In the genomic region with DNA sequence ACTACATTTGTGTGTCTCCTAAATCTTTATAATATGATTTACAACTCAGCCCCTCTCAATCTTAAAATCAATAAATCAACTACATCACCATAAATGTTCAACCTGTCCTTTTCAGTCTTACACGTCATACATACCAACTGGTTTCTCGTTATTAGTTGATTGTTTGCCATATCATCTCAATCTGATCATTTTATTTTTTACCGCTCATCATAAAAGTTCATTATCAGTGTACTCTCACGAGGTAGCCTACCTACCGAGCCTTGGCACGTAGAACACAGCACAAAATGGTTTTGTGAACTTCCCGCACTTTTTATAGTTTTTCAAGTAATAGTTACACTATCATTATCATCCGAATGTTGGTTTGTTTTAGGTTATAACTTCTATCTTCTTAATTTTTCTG, we compare ENCODE assay signal across 3 worm cellular contexts.
TF ChIP-seq lines count a peak whose summit lies in the region.

No protein-coding gene starts in this region.

TF ChIP-seq in whole organism, L1 larva, 84 proteins besides CTCF, POLR2A, EP300 and RAD21 (continued from another document and continues in another):
- TF ChIP-seq egl-27 (tag; optimal IDR thresholded peaks at IDR 0.05; lab: Kevin White, UChicago) (no peak), sox-4 (tag; optimal IDR thresholded peaks at IDR 0.05; lab: Kevin White, UChicago) (no peak), pax-3 (tag; optimal IDR thresholded peaks at IDR 0.05; lab: Kevin White, UChicago) (no peak), ets-5 (GFP tag; IDR thresholded peaks at IDR 0.05; lab: Robert Waterston, UW) (no peak), hpl-2 (GFP tag; optimal IDR thresholded peaks at IDR 0.05; lab: Kevin White, UChicago) (no peak), irx-1 (tag; optimal IDR thresholded peaks at IDR 0.05; lab: Kevin White, UChicago) (no peak), ama-1 (optimal IDR thresholded peaks at IDR 0.05; lab: Kevin White, UChicago) (no peak), Y116A8C.19 (tag; optimal IDR thresholded peaks at IDR 0.05; lab: Kevin White, UChicago; ENCODE audit: borderline replicate concordance) (no peak), nhr-12 (tag; optimal IDR thresholded peaks at IDR 0.05; lab: Kevin White, UChicago) (no peak), tbx-2 (tag; optimal IDR thresholded peaks at IDR 0.05; lab: Kevin White, UChicago) (no peak), C04F5.9 (tag; optimal IDR thresholded peaks at IDR 0.05; lab: Kevin White, UChicago) (no peak), hlh-4 (tag; optimal IDR thresholded peaks at IDR 0.05; lab: Kevin White, UChicago) (no peak), ceh-82 (tag; optimal IDR thresholded peaks at IDR 0.05; lab: Kevin White, UChicago) (no peak), unc-130 (tag; optimal IDR thresholded peaks at IDR 0.05; lab: Kevin White, UChicago) (no peak), skn-1 (tag; optimal IDR thresholded peaks at IDR 0.05; lab: Kevin White, UChicago) (no peak), fkh-10 (GFP tag; optimal IDR thresholded peaks at IDR 0.05; lab: Kevin White, UChicago) (no peak), nhr-28 (tag; optimal IDR thresholded peaks at IDR 0.05; lab: Kevin White, UChicago) (no peak), nhr-90 (tag; optimal IDR thresholded peaks at IDR 0.05; lab: Kevin White, UChicago; ENCODE audit: poor library complexity) (no peak), efl-1 (optimal IDR thresholded peaks at IDR 0.05; lab: Kevin White, UChicago) (no peak), efl-1 (GFP tag; optimal IDR thresholded peaks at IDR 0.05 in 1 of 2; lab: Kevin White, UChicago) (peak in 1 of 2 experiments; percentile 89), alr-1 (tag; optimal IDR thresholded peaks at IDR 0.05; lab: Kevin White, UChicago; ENCODE audit: borderline replicate concordance) (no peak), vab-15 (tag; optimal IDR thresholded peaks at IDR 0.05; lab: Kevin White, UChicago) (no peak), sptf-1 (tag; optimal IDR thresholded peaks at IDR 0.05; lab: Kevin White, UChicago) (no peak), zag-1 (tag; optimal IDR thresholded peaks at IDR 0.05; lab: Kevin White, UChicago) (no peak), zip-4 (GFP tag; optimal IDR thresholded peaks at IDR 0.05; lab: Kevin White, UChicago) (no peak), nhr-47 (tag; optimal IDR thresholded peaks at IDR 0.05; lab: Kevin White, UChicago) (no peak), lin-35 (GFP tag; optimal IDR thresholded peaks at IDR 0.05; lab: Kevin White, UChicago) (peak in 1 of 2 experiments; percentile 29), efl-3 (GFP tag; optimal IDR thresholded peaks at IDR 0.05; lab: Kevin White, UChicago) (no peak), dsc-1 (tag; optimal IDR thresholded peaks at IDR 0.05; lab: Kevin White, UChicago) (no peak), unc-62 (GFP tag; optimal IDR thresholded peaks at IDR 0.05; lab: Kevin White, UChicago) (no peak), swsn-7 (tag; optimal IDR thresholded peaks at IDR 0.05; lab: Kevin White, UChicago) (no peak), lsy-2 (tag; optimal IDR thresholded peaks at IDR 0.05; lab: Kevin White, UChicago) (no peak), nhr-11 (tag; optimal IDR thresholded peaks at IDR 0.05; lab: Kevin White, UChicago) (no peak), unc-86 (tag; optimal IDR thresholded peaks at IDR 0.05; lab: Kevin White, UChicago) (no peak), snpc-4 (tag; optimal IDR thresholded peaks at IDR 0.05; lab: Kevin White, UChicago) (no peak), elt-3 (tag; optimal IDR thresholded peaks at IDR 0.05; lab: Kevin White, UChicago) (peak in 1 of 6 experiments; percentile 15), C34B4.2 (tag; optimal IDR thresholded peaks at IDR 0.05; lab: Kevin White, UChicago) (no peak), nhr-77 (tag; optimal IDR thresholded peaks at IDR 0.05; lab: Kevin White, UChicago) (no peak), hlh-17 (GFP tag; optimal IDR thresholded peaks at IDR 0.05; lab: Kevin White, UChicago; ENCODE audit: borderline replicate concordance) (no peak), sup-37 (GFP tag; optimal IDR thresholded peaks at IDR 0.05; lab: Kevin White, UChicago) (no peak), jun-1 (tag; optimal IDR thresholded peaks at IDR 0.05; lab: Kevin White, UChicago) (peak; percentile 1), tlp-1 (tag; optimal IDR thresholded peaks at IDR 0.05; lab: Kevin White, UChicago) (no peak), pag-3 (tag; optimal IDR thresholded peaks at IDR 0.05; lab: Kevin White, UChicago; ENCODE audit: borderline replicate concordance, insufficient read depth) (no peak)

TF ChIP-seq in whole organism, L4 larva, 104 proteins besides CTCF, POLR2A, EP300 and RAD21 (continued from another document and continues in another):
- TF ChIP-seq pha-4 (GFP tag; IDR thresholded peaks at IDR 0.05; lab: Robert Waterston, UW): no peak
- no peak for TF ChIP-seq pha-4 (tag; optimal IDR thresholded peaks at IDR 0.05; lab: Kevin White, UChicago)
- TF ChIP-seq lin-13 (GFP tag; optimal IDR thresholded peaks at IDR 0.05; lab: Kevin White, UChicago): no peak
- TF ChIP-seq daf-16 (GFP tag; optimal IDR thresholded peaks at IDR 0.05; lab: Kevin White, UChicago): no peak
- TF ChIP-seq daf-16 (tag; optimal IDR thresholded peaks at IDR 0.05; lab: Kevin White, UChicago): peak; percentile 79
- TF ChIP-seq snpc-1.2 (GFP tag; IDR thresholded peaks at IDR 0.05; lab: Robert Waterston, UW): no peak
- no peak for TF ChIP-seq F37D6.2 (tag; optimal IDR thresholded peaks at IDR 0.05; lab: Kevin White, UChicago)
- TF ChIP-seq F26F4.8 (GFP tag; conservative IDR thresholded peaks at IDR 0.05; lab: Robert Waterston, UW): no peak
- TF ChIP-seq nhr-10 (tag; optimal IDR thresholded peaks at IDR 0.05; lab: Kevin White, UChicago): peak; percentile 57
- no peak for TF ChIP-seq daf-8 (GFP tag; IDR thresholded peaks at IDR 0.05; lab: Robert Waterston, UW)
- no peak for TF ChIP-seq ztf-11 (tag; optimal IDR thresholded peaks at IDR 0.05; lab: Kevin White, UChicago)
- TF ChIP-seq nhr-76 (tag; optimal IDR thresholded peaks at IDR 0.05; lab: Kevin White, UChicago): no peak
- TF ChIP-seq lir-3 (tag; optimal IDR thresholded peaks at IDR 0.05; lab: Kevin White, UChicago): no peak
- no peak for TF ChIP-seq aly-2 (tag; optimal IDR thresholded peaks at IDR 0.05; lab: Kevin White, UChicago)
- no peak for TF ChIP-seq sdz-12 (GFP tag; optimal IDR thresholded peaks at IDR 0.05; lab: Kevin White, UChicago)
- TF ChIP-seq madf-9 (GFP tag; conservative IDR thresholded peaks at IDR 0.05; lab: Robert Waterston, UW): no peak
- TF ChIP-seq mdt-29 (GFP tag; IDR thresholded peaks at IDR 0.05; lab: Robert Waterston, UW): no peak
- TF ChIP-seq egl-43 (GFP tag; IDR thresholded peaks at IDR 0.05; lab: Robert Waterston, UW): no peak
- TF ChIP-seq lim-7 (GFP tag; IDR thresholded peaks at IDR 0.05; lab: Robert Waterston, UW): no peak
- TF ChIP-seq ceh-44 (GFP tag; IDR thresholded peaks at IDR 0.05; lab: Robert Waterston, UW): no peak
- peak in 1 of 2 experiments; percentile 59 for TF ChIP-seq unc-62 (GFP tag; optimal IDR thresholded peaks at IDR 0.05 in 1 of 2; lab: Kevin White, UChicago)
- TF ChIP-seq unc-62 (tag; optimal IDR thresholded peaks at IDR 0.05; lab: Kevin White, UChicago): no peak
- TF ChIP-seq nhr-102 (tag; optimal IDR thresholded peaks at IDR 0.05; lab: Kevin White, UChicago): peak; percentile 41
- no peak for TF ChIP-seq zip-2 (tag; optimal IDR thresholded peaks at IDR 0.05; lab: Kevin White, UChicago)
- TF ChIP-seq F49E8.2 (tag; optimal IDR thresholded peaks at IDR 0.05; lab: Kevin White, UChicago; ENCODE audit: borderline replicate concordance): no peak
- no peak for TF ChIP-seq dmd-8 (GFP tag; IDR thresholded peaks at IDR 0.05; lab: Robert Waterston, UW)
- TF ChIP-seq Y5F2A.4 (GFP tag; optimal IDR thresholded peaks at IDR 0.05; lab: Kevin White, UChicago): no peak
- no peak for TF ChIP-seq nhr-42 (GFP tag; IDR thresholded peaks at IDR 0.05; lab: Robert Waterston, UW)
- peak; percentile 69 for TF ChIP-seq pqm-1 (tag; optimal IDR thresholded peaks at IDR 0.05; lab: Kevin White, UChicago)
- TF ChIP-seq ceh-20 (GFP tag; IDR thresholded peaks at IDR 0.05; lab: Robert Waterston, UW): peak; percentile 84
- no peak for TF ChIP-seq mxl-2 (GFP tag; conservative IDR thresholded peaks at IDR 0.05; lab: Robert Waterston, UW)
- TF ChIP-seq dpl-1 (GFP tag; optimal IDR thresholded peaks at IDR 0.05; lab: Kevin White, UChicago): no peak
- no peak for TF ChIP-seq zfp-2 (tag; optimal IDR thresholded peaks at IDR 0.05; lab: Kevin White, UChicago)
- no peak for TF ChIP-seq rbr-2 (tag; optimal IDR thresholded peaks at IDR 0.05; lab: Kevin White, UChicago)
- peak; percentile 58 for TF ChIP-seq mep-1 (tag; optimal IDR thresholded peaks at IDR 0.05; lab: Kevin White, UChicago)
- no peak for TF ChIP-seq ces-1 (GFP tag; optimal IDR thresholded peaks at IDR 0.05; lab: Kevin White, UChicago)
- TF ChIP-seq hlh-30 (tag; optimal IDR thresholded peaks at IDR 0.05; lab: Kevin White, UChicago; ENCODE audit: insufficient read depth): peak; percentile 37
- no peak for TF ChIP-seq zfp-3 (GFP tag; conservative IDR thresholded peaks at IDR 0.05; lab: Robert Waterston, UW)
- peak; percentile 29 for TF ChIP-seq mes-2 (tag; optimal IDR thresholded peaks at IDR 0.05; lab: Kevin White, UChicago; ENCODE audit: poor library complexity, severe bottlenecking)
- TF ChIP-seq nhr-28 (tag; optimal IDR thresholded peaks at IDR 0.05; lab: Kevin White, UChicago): peak; percentile 84
- peak; percentile 3 for TF ChIP-seq nhr-48 (tag; optimal IDR thresholded peaks at IDR 0.05; lab: Kevin White, UChicago)
- no peak for TF ChIP-seq lin-29 (GFP tag; IDR thresholded peaks at IDR 0.05; lab: Robert Waterston, UW)
- TF ChIP-seq ceh-32 (tag; optimal IDR thresholded peaks at IDR 0.05; lab: Kevin White, UChicago; ENCODE audit: poor library complexity): no peak
- peak in 1 of 2 experiments; percentile 46 for TF ChIP-seq mdl-1 (tag; optimal IDR thresholded peaks at IDR 0.05; lab: Kevin White, UChicago)
- no peak for TF ChIP-seq T26A8.4 (GFP tag; IDR thresholded peaks at IDR 0.05; lab: Robert Waterston, UW)
- peak; percentile 20 to 39 for TF ChIP-seq lsy-2 (tag; optimal IDR thresholded peaks at IDR 0.05; lab: Kevin White, UChicago)
- TF ChIP-seq saeg-2 (GFP tag; IDR thresholded peaks at IDR 0.05; lab: Robert Waterston, UW): no peak

TF ChIP-seq in whole organism, young adult, 124 proteins besides CTCF, POLR2A, EP300 and RAD21 (continued from another document):
- no peak for TF ChIP-seq cebp-1 (GFP tag; IDR thresholded peaks at IDR 0.05; lab: Robert Waterston, UW)
- TF ChIP-seq cebp-1 (tag; optimal IDR thresholded peaks at IDR 0.05; lab: Kevin White, UChicago): no peak
- TF ChIP-seq Y79H2A.3 (GFP tag; conservative IDR thresholded peaks at IDR 0.05; lab: Robert Waterston, UW): no peak
- no peak for TF ChIP-seq Y53F4B.3 (GFP tag; IDR thresholded peaks at IDR 0.05; lab: Robert Waterston, UW)
- no peak for TF ChIP-seq snpc-4 (GFP tag; optimal IDR thresholded peaks at IDR 0.05; lab: Kevin White, UChicago)
- no peak for TF ChIP-seq snpc-4 (tag; optimal IDR thresholded peaks at IDR 0.05; lab: Kevin White, UChicago)
- no peak for TF ChIP-seq hrde-1 (tag; optimal IDR thresholded peaks at IDR 0.05; lab: Kevin White, UChicago; ENCODE audit: borderline replicate concordance)
- no peak for TF ChIP-seq snpc-1.1 (tag; optimal IDR thresholded peaks at IDR 0.05; lab: Kevin White, UChicago; ENCODE audit: insufficient read depth)
- peak in 1 of 2 experiments; percentile 85 for TF ChIP-seq let-607 (tag; optimal IDR thresholded peaks at IDR 0.05; lab: Kevin White, UChicago)
TF ChIP-seq in whole organism, young adult: peak in this region for 8.
